Worm (Caenorhabditis elegans) whole organism, young adult: ENCODE results near the gene srw-127.
A peak's percentile ranks its signal among the peaks of the same experiment; 100 is the strongest.

Experiments
- B0035.1 ChIP-seq: sonication (generic microtip); optimal IDR thresholded peaks from 2 replicates; lab custom pipeline; 2016; ENCODE audit warnings: missing genetic modification characterization, mild to moderate bottlenecking, missing compliant biosample characterization, missing genotype, missing genetic modification reagents
- C06A6.2 ChIP-seq: fragments of 200-800 bp; sonication (Bioruptor generic); conservative IDR thresholded peaks from 2 replicates; pipeline ENCODE4 v1.3.6; 2022; ENCODE audit warnings: missing genetic modification characterization, missing compliant biosample characterization
- D2030.7 ChIP-seq: fragments of 200-800 bp; sonication (Bioruptor generic); IDR thresholded peaks from 2 replicates; pipeline ENCODE4 v1.3.6; 2022; ENCODE audit warnings: missing genetic modification reagents, missing genetic modification characterization, missing compliant biosample characterization
- F39B2.1 ChIP-seq: fragments of 200-800 bp; sonication (Bioruptor generic); IDR thresholded peaks from 2 replicates; pipeline ENCODE4 v1.3.6; 2022; ENCODE audit warnings: missing genetic modification reagents, missing genetic modification characterization, missing compliant biosample characterization
- K11D2.4 ChIP-seq: fragments of 200-800 bp; sonication (Bioruptor generic); IDR thresholded peaks from 2 replicates; pipeline ENCODE4 v1.3.6; 2022; ENCODE audit warnings: missing genetic modification reagents, missing genetic modification characterization, missing compliant biosample characterization
- ama-1 ChIP-seq, 3 experiments: fragments of 150-350 bp in 1 of 3; sonication (generic microtip) in 2 of 3; optimal IDR thresholded peaks; 2 replicates each; lab custom pipeline; 2014 to 2018; ENCODE audit warnings: missing biosample characterization in 2 of 3, missing genetic modification characterization in 2 of 3, missing genetic modification reagents in 2 of 3
- athp-1 ChIP-seq: sonication (generic microtip); optimal IDR thresholded peaks from 2 replicates; lab custom pipeline; 2017; ENCODE audit warnings: mild to moderate bottlenecking, missing genetic modification characterization, missing compliant biosample characterization
- ceh-100 ChIP-seq: fragments of 200-800 bp; sonication (Bioruptor generic); IDR thresholded peaks from 2 replicates; pipeline ENCODE4 v1.3.6; 2022; ENCODE audit warnings: missing genetic modification reagents, missing genetic modification characterization, missing compliant biosample characterization
- ceh-27 ChIP-seq: fragments of 200-800 bp; sonication (Bioruptor generic); optimal IDR thresholded peaks from 2 replicates; lab custom pipeline; 2018; ENCODE audit warnings: mild to moderate bottlenecking, missing genetic modification characterization, moderate library complexity, missing compliant biosample characterization
- ceh-58 ChIP-seq: fragments of 200-800 bp; sonication (Bioruptor generic); IDR thresholded peaks from 2 replicates; pipeline ENCODE4 v1.3.6; 2022; ENCODE audit warnings: missing genetic modification characterization, missing compliant biosample characterization
- chd-7 ChIP-seq: sonication (generic microtip); optimal IDR thresholded peaks from 2 replicates; lab custom pipeline; 2016; ENCODE audit warnings: mild to moderate bottlenecking, missing genetic modification characterization, moderate library complexity, missing compliant biosample characterization
- efl-1 ChIP-seq: fragments of 150-350 bp; optimal IDR thresholded peaks from 2 replicates; lab custom pipeline; 2014; ENCODE audit warnings: missing biosample characterization, missing genetic modification reagents, missing genetic modification characterization
- egl-18 ChIP-seq: fragments of 200-800 bp; sonication (Bioruptor generic); IDR thresholded peaks from 2 replicates; pipeline ENCODE4 v1.3.6; 2022; ENCODE audit warnings: missing genetic modification reagents, missing genetic modification characterization, missing compliant biosample characterization
- ekl-4 ChIP-seq: fragments of 200-800 bp; sonication (Bioruptor generic); IDR thresholded peaks from 2 replicates; pipeline ENCODE4 v1.3.6; 2022; ENCODE audit warnings: missing genetic modification reagents, missing genetic modification characterization, missing compliant biosample characterization
- gei-17 ChIP-seq: fragments of 200-800 bp; sonication (Bioruptor generic); optimal IDR thresholded peaks from 2 replicates; lab custom pipeline; 2018; ENCODE audit warnings: mild to moderate bottlenecking, missing genetic modification characterization, missing compliant biosample characterization
- hlh-26 ChIP-seq: fragments of 200-800 bp; sonication (Bioruptor generic); conservative IDR thresholded peaks from 2 replicates; pipeline ENCODE4 v1.3.6; 2022; ENCODE audit warnings: missing genetic modification reagents, missing genetic modification characterization, missing compliant biosample characterization
- hmg-1.2 ChIP-seq: fragments of 200-800 bp; sonication (Bioruptor generic); IDR thresholded peaks from 2 replicates; pipeline ENCODE4 v1.3.6; 2022; ENCODE audit warnings: missing genetic modification reagents, missing genetic modification characterization, missing compliant biosample characterization
- hmg-20 ChIP-seq: fragments of 200-800 bp; sonication (Bioruptor generic); IDR thresholded peaks from 2 replicates; pipeline ENCODE4 v1.3.6; 2022; ENCODE audit warnings: missing genetic modification reagents, missing genetic modification characterization, missing compliant biosample characterization
- lag-1 ChIP-seq: fragments of 200-800 bp; sonication (Bioruptor generic); IDR thresholded peaks from 2 replicates; pipeline ENCODE4 v1.3.6; 2022; ENCODE audit warnings: missing genetic modification reagents, missing genetic modification characterization, missing compliant biosample characterization
- lin-26 ChIP-seq: fragments of 200-800 bp; sonication (Bioruptor generic); IDR thresholded peaks from 2 replicates; pipeline ENCODE4 v1.3.6; 2022; ENCODE audit warnings: missing genetic modification reagents, missing genetic modification characterization, missing compliant biosample characterization
- lin-40 ChIP-seq: sonication (generic microtip); optimal IDR thresholded peaks from 2 replicates; lab custom pipeline; 2016; ENCODE audit warnings: missing genetic modification characterization, mild to moderate bottlenecking, missing compliant biosample characterization, missing genotype, missing genetic modification reagents
- lsl-1 ChIP-seq: fragments of 200-800 bp; sonication (Bioruptor generic); optimal IDR thresholded peaks from 2 replicates; lab custom pipeline; 2018; ENCODE audit warnings: mild to moderate bottlenecking, missing genetic modification characterization, moderate library complexity, missing compliant biosample characterization
- madf-6 ChIP-seq: fragments of 200-800 bp; sonication (Bioruptor generic); IDR thresholded peaks from 2 replicates; pipeline ENCODE4 v1.3.6; 2022; ENCODE audit warnings: missing genetic modification reagents, missing genetic modification characterization, missing compliant biosample characterization
- mes-4 ChIP-seq: sonication (generic microtip); optimal IDR thresholded peaks from 2 replicates; lab custom pipeline; 2016; ENCODE audit warnings: missing genotype, missing genetic modification characterization, missing compliant biosample characterization
- nhr-179 ChIP-seq: sonication (generic microtip); optimal IDR thresholded peaks from 2 replicates; lab custom pipeline; 2016; ENCODE audit warnings: mild to moderate bottlenecking, missing genetic modification characterization, missing compliant biosample characterization
- nhr-80 ChIP-seq: sonication (generic microtip); optimal IDR thresholded peaks from 2 replicates; lab custom pipeline; 2016; ENCODE audit warnings: missing genetic modification characterization, missing compliant biosample characterization
- snpc-1.1 ChIP-seq: sonication (generic microtip); optimal IDR thresholded peaks from 2 replicates; lab custom pipeline; 2017; ENCODE audit warnings: missing genetic modification characterization, mild to moderate bottlenecking, missing compliant biosample characterization, antibody characterized with exemption, moderate library complexity, missing genotype, missing genetic modification reagents; ENCODE audit not compliant: insufficient read depth
- snpc-3.4 ChIP-seq: sonication (generic microtip); optimal IDR thresholded peaks from 2 replicates; lab custom pipeline; 2017; ENCODE audit warnings: missing genetic modification characterization, mild to moderate bottlenecking, missing compliant biosample characterization, antibody characterized with exemption, moderate library complexity, missing genotype, missing genetic modification reagents
- snpc-4 ChIP-seq, 5 experiments: fragments of 150-350 bp in 1 of 5; sonication (generic microtip) in 4 of 5; optimal IDR thresholded peaks; 2 replicates each; lab custom pipeline; 2014 to 2018; ENCODE audit warnings: missing genetic modification characterization in 5 of 5, missing biosample characterization in 3 of 5, antibody characterized with exemption in 2 of 5, mild to moderate bottlenecking in 2 of 5, missing compliant biosample characterization in 2 of 5, missing genotype in 2 of 5, moderate library complexity in 2 of 5, missing genetic modification reagents in 1 of 5
- ztf-28 ChIP-seq: fragments of 200-800 bp; sonication (Bioruptor generic); IDR thresholded peaks from 2 replicates; pipeline ENCODE4 v1.3.6; 2022; ENCODE audit warnings: missing genetic modification reagents, missing genetic modification characterization, missing compliant biosample characterization

The srw-127 gene

ce11 chrV:7060396-7060795 lies 47.7 kb downstream of the srw-127 start, which contains the start of the genes Y57E12AL.6 and Y57E12AL.1 (continued):
- TF ChIP-seq nhr-179 (tag; lab: Kevin White, UChicago) (no peak), ekl-4 (GFP tag; lab: Robert Waterston, UW) (peak; percentile 45; the same call in 1 of the 2 replicates), lin-40 (peak; percentile 87), efl-1 (GFP tag; lab: Kevin White, UChicago) (peak; percentile 55), ceh-100 (GFP tag; lab: Robert Waterston, UW) (0 out of 2 replicates have a peak, but pooled peaks have one; percentile 11), chd-7 (tag; lab: Kevin White, UChicago) (no peak), hlh-26 (GFP tag; lab: Robert Waterston, UW) (no peak), ceh-58 (GFP tag; lab: Robert Waterston, UW) (no peak), F39B2.1 (no peak), lsl-1 (GFP tag; lab: Kevin White, UChicago) (peak; percentile 56), ztf-28 (GFP tag; lab: Robert Waterston, UW) (no peak), lin-26 (GFP tag; lab: Robert Waterston, UW) (no peak), ama-1 (optimal IDR thresholded peaks at IDR 0.05; lab: Kevin White, UChicago) (no peak), ama-1 (GFP tag; optimal IDR thresholded peaks at IDR 0.05; lab: Kevin White, UChicago) (no peak), B0035.1 (no peak), egl-18 (GFP tag; lab: Robert Waterston, UW) (no peak), K11D2.4 (GFP tag; lab: Robert Waterston, UW) (peak; percentile 78), lag-1 (no peak), ceh-27 (GFP tag; lab: Kevin White, UChicago) (no peak), C06A6.2 (GFP tag; lab: Robert Waterston, UW) (0 out of 2 replicates have a peak, but pooled peaks have one; percentile 45), gei-17 (GFP tag; lab: Kevin White, UChicago) (peak; percentile 35), nhr-80 (tag; lab: Kevin White, UChicago) (peak; percentile 63), hmg-20 (GFP tag; lab: Robert Waterston, UW) (no peak), athp-1 (tag; lab: Kevin White, UChicago) (peak; percentile 33), mes-4 (no peak), D2030.7 (GFP tag; lab: Robert Waterston, UW) (peak; percentile 65)

- TF ChIP-seq snpc-3.4 = peak; percentile 43
- peak; percentile 43 for TF ChIP-seq hmg-1.2 (GFP tag; lab: Robert Waterston, UW)
- peak; percentile 36 for TF ChIP-seq madf-6 (GFP tag; lab: Robert Waterston, UW)
- TF ChIP-seq ekl-4 (GFP tag; lab: Robert Waterston, UW) = peak; percentile 5; the same call in 1 of the 2 replicates
- peak; percentile 82 for TF ChIP-seq snpc-4 (GFP tag; optimal IDR thresholded peaks at IDR 0.05; lab: Kevin White, UChicago)
- TF ChIP-seq snpc-4 (tag; optimal IDR thresholded peaks at IDR 0.05; lab: Kevin White, UChicago) = peak in 3 of 4 experiments; percentile 88 to 95 (median 94)
- peak; percentile 88 for TF ChIP-seq snpc-1.1 (tag; lab: Kevin White, UChicago)
Observed at ce11 chrV:7062790-7063189, 50.1 kb downstream of the srw-127 start, which contains the start of gene tmem-258. Gene tmem-258 (plus strand): TSS chrV:7063174.
